Worm (Caenorhabditis elegans): ENCODE measurements around the gene srx-114.

- TF ChIP-seq lin-13 (tag; optimal IDR thresholded peaks at IDR 0.05) (no peak), lsy-2 (tag; optimal IDR thresholded peaks at IDR 0.05) (no peak), nhr-237 (tag; optimal IDR thresholded peaks at IDR 0.05) (no peak), snpc-4 (tag; optimal IDR thresholded peaks at IDR 0.05) (no peak), mab-5 (tag; optimal IDR thresholded peaks at IDR 0.05) (no peak), pha-4 (tag; optimal IDR thresholded peaks at IDR 0.05) (no peak), ztf-11 (tag; optimal IDR thresholded peaks at IDR 0.05) (no peak)
Measured at ce11 chrII:5449620-5450019, 16.7 kb upstream of the srx-114 start.
